Fruit fly (Drosophila melanogaster) whole organism, adult: Measurements from ENCODE around the gene CG43059.

Experiments used
- CG11617 ChIP-seq: fragments of 200-800 bp; sonication (Bioruptor generic); optimal IDR thresholded peaks from 2 replicates; lab custom pipeline; 2017; ENCODE audit warnings: mild to moderate bottlenecking, missing biosample characterization, missing genetic modification reagents, missing genetic modification characterization
- CG12768 ChIP-seq: fragments of 200-800 bp; sonication (Bioruptor generic); optimal IDR thresholded peaks from 2 replicates; lab custom pipeline; 2017; ENCODE audit warnings: missing biosample characterization, missing genetic modification characterization, mild to moderate bottlenecking, moderate library complexity, missing genetic modification reagents
- CG1620 ChIP-seq: fragments of 200-800 bp; sonication (Bioruptor generic); optimal IDR thresholded peaks from 2 replicates; lab custom pipeline; 2016; ENCODE audit warnings: missing biosample characterization, missing genetic modification characterization
- CG5204 ChIP-seq: fragments of 200-800 bp; sonication (Bioruptor generic); optimal IDR thresholded peaks from 2 replicates; lab custom pipeline; 2016; ENCODE audit warnings: missing biosample characterization, missing genetic modification characterization
- CG7045 ChIP-seq: fragments of 200-800 bp; sonication (Bioruptor generic); optimal IDR thresholded peaks from 2 replicates; lab custom pipeline; 2017; ENCODE audit warnings: missing biosample characterization, mild to moderate bottlenecking, missing genetic modification characterization
- CG7101 ChIP-seq: fragments of 200-800 bp; sonication (Bioruptor generic); optimal IDR thresholded peaks from 2 replicates; lab custom pipeline; 2018; ENCODE audit warnings: missing biosample characterization, mild to moderate bottlenecking, missing genetic modification characterization, moderate library complexity
- Mnt ChIP-seq: fragments of 200-800 bp; sonication (Bioruptor generic); optimal IDR thresholded peaks from 2 replicates; lab custom pipeline; 2016; ENCODE audit warnings: missing biosample characterization, mild to moderate bottlenecking, missing genetic modification characterization
- bab1 ChIP-seq: fragments of 200-800 bp; sonication (Bioruptor generic); optimal IDR thresholded peaks from 3 replicates; lab custom pipeline; 2019; ENCODE audit warnings: missing biosample characterization, mild to moderate bottlenecking, missing genetic modification characterization, moderate library complexity
- cic ChIP-seq: fragments of 200-800 bp; sonication (Bioruptor generic); optimal IDR thresholded peaks from 2 replicates; lab custom pipeline; 2017; ENCODE audit warnings: missing biosample characterization, mild to moderate bottlenecking, missing genetic modification characterization, moderate library complexity
- cnc ChIP-seq, 2 experiments: fragments of >200 bp; optimal IDR thresholded peaks; 2 replicates each; lab custom pipeline; 2017
- kay ChIP-seq: fragments of 200-800 bp; sonication (Bioruptor generic); peaks from one replicate; lab custom pipeline; 2016; ENCODE audit warnings: missing biosample characterization, missing genetic modification characterization, borderline replicate concordance
- ovo ChIP-seq: fragments of 200-800 bp; sonication (Bioruptor generic); optimal IDR thresholded peaks from 2 replicates; lab custom pipeline; 2016; ENCODE audit warnings: missing biosample characterization, missing genetic modification characterization

DNA sequence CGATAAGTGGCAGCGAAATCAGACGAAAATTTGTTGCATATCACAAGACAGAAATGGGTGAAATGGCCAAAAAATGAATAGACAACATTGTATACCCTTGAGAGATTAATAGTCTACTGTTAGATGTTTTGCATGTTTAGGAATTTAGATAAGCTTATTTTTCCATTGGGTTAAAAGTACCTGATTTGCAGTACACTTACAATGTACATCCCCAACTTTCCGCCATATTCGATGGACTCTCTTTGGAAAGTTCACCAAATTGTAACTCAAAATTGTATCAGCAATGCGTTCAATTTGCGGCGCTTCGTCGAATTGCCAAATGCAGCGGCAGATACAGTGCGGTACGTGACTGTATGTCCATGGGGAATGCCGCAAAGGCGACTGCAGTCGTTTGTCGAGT, 15.6 kb upstream of the CG43059 start:
- TF ChIP-seq CG5204 (no peak), CG12768 (GFP tag; lab: Kevin White, UChicago) (no peak), CG7045 (GFP tag; lab: Kevin White, UChicago) (no peak), ovo (GFP tag; lab: Kevin White, UChicago) (no peak), CG1620 (GFP tag; lab: Kevin White, UChicago) (no peak), bab1 (GFP tag; lab: Kevin White, UChicago) (no peak), cnc (optimal IDR thresholded peaks at IDR 0.05; lab: Kevin White, UChicago) (no peak), cic (GFP tag; lab: Kevin White, UChicago) (no peak), Mnt (GFP tag; lab: Kevin White, UChicago) (no peak), kay (no peak), CG11617 (no peak), CG7101 (tag; lab: Kevin White, UChicago) (no peak)
